Fruit fly (Drosophila melanogaster) whole organism, embryonic: ENCODE data around the gene Mo25.

Experiments
- Antp ChIP-seq: fragments of 200-800 bp; sonication (Bioruptor generic); optimal IDR thresholded peaks from 3 replicates; lab custom pipeline; 2016; ENCODE audit warnings: missing biosample characterization, missing genetic modification characterization
- Atf6 ChIP-seq: fragments of 200-800 bp; sonication (Bioruptor generic); IDR thresholded peaks from 2 replicates; pipeline ENCODE4 v1.3.6; 2022; ENCODE audit warnings: missing biosample characterization, missing genetic modification characterization
- CG1024 ChIP-seq: fragments of 200-800 bp; sonication (Bioruptor generic); IDR thresholded peaks from 2 replicates; pipeline ENCODE4 v1.3.6; 2022; ENCODE audit warnings: missing biosample characterization, missing genetic modification characterization
- CG10321 ChIP-seq: fragments of 200-800 bp; sonication (Bioruptor generic); IDR thresholded peaks from 2 replicates; pipeline ENCODE4 v1.3.6; 2022; ENCODE audit warnings: missing biosample characterization, missing genetic modification characterization
- CG10565 ChIP-seq: fragments of 200-800 bp; sonication (Bioruptor generic); optimal IDR thresholded peaks from 3 replicates; lab custom pipeline; 2016; ENCODE audit warnings: missing biosample characterization, mild to moderate bottlenecking, missing genetic modification characterization
- CG13775 ChIP-seq: fragments of 200-800 bp; sonication (Bioruptor generic); optimal IDR thresholded peaks from 3 replicates; lab custom pipeline; 2017; ENCODE audit warnings: missing biosample characterization, mild to moderate bottlenecking, missing genetic modification characterization
- CG14710 ChIP-seq: fragments of 200-800 bp; sonication (Bioruptor generic); optimal IDR thresholded peaks from 3 replicates; lab custom pipeline; 2019; ENCODE audit warnings: missing biosample characterization, mild to moderate bottlenecking, missing genetic modification characterization, moderate library complexity
- CG14860 ChIP-seq: fragments of 200-800 bp; sonication (Bioruptor generic); IDR thresholded peaks from 3 replicates; pipeline ENCODE4 v1.3.6; 2022; ENCODE audit warnings: missing biosample characterization, missing genetic modification characterization; ENCODE audit not compliant: partially characterized antibody
- CG15514 ChIP-seq: fragments of 200-800 bp; sonication (Bioruptor generic); optimal IDR thresholded peaks from 3 replicates; lab custom pipeline; 2017; ENCODE audit warnings: missing biosample characterization, missing genetic modification characterization, mild to moderate bottlenecking, moderate library complexity, missing genetic modification reagents
- CG15601 ChIP-seq: fragments of 200-800 bp; sonication (Bioruptor generic); optimal IDR thresholded peaks from 3 replicates; lab custom pipeline; 2019; ENCODE audit warnings: missing biosample characterization, mild to moderate bottlenecking, missing genetic modification characterization, moderate library complexity
- CG16815 ChIP-seq: fragments of 200-800 bp; sonication (Bioruptor generic); optimal IDR thresholded peaks from 3 replicates; lab custom pipeline; 2017; ENCODE audit warnings: missing biosample characterization, mild to moderate bottlenecking, missing genetic modification characterization
- CG2875 ChIP-seq: fragments of 200-800 bp; sonication (Bioruptor generic); optimal IDR thresholded peaks from 2 replicates; lab custom pipeline; 2017; ENCODE audit warnings: missing biosample characterization, mild to moderate bottlenecking, missing genetic modification characterization, missing genetic modification reagents
- CG2889 ChIP-seq: fragments of 200-800 bp; sonication (Bioruptor generic); IDR thresholded peaks from 3 replicates; pipeline ENCODE4 v1.3.6; 2022; ENCODE audit warnings: missing biosample characterization, missing genetic modification characterization
- CG31388 ChIP-seq: fragments of 200-800 bp; sonication (Bioruptor generic); optimal IDR thresholded peaks from 2 replicates; lab custom pipeline; 2016; ENCODE audit warnings: missing biosample characterization, missing genetic modification characterization
- CG3726 ChIP-seq: fragments of 200-800 bp; sonication (Bioruptor generic); IDR thresholded peaks from 3 replicates; pipeline ENCODE4, ENCODE4 v1.3.6; 2022; ENCODE audit warnings: missing biosample characterization, missing genetic modification characterization
- CG42726 ChIP-seq: fragments of 200-800 bp; sonication (Bioruptor generic); IDR thresholded peaks from 2 replicates; pipeline ENCODE4 v1.3.6; 2022; ENCODE audit warnings: missing biosample characterization, missing genetic modification characterization; ENCODE audit not compliant: partially characterized antibody
- CG4282 ChIP-seq: fragments of 200-800 bp; sonication (Bioruptor generic); optimal IDR thresholded peaks from 2 replicates; lab custom pipeline; 2016; ENCODE audit warnings: missing biosample characterization, missing genetic modification characterization
- CG4360 ChIP-seq: fragments of 200-800 bp; sonication (Bioruptor generic); IDR thresholded peaks from 2 replicates; pipeline ENCODE4 v1.3.6; 2022; ENCODE audit warnings: missing biosample characterization, missing genetic modification characterization
- CG4424 ChIP-seq: fragments of 200-800 bp; sonication (Bioruptor generic); optimal IDR thresholded peaks from 3 replicates; lab custom pipeline; 2016; ENCODE audit warnings: missing biosample characterization, missing genetic modification characterization
- CG6654 ChIP-seq: fragments of 200-800 bp; sonication (Bioruptor generic); optimal IDR thresholded peaks from 2 replicates; lab custom pipeline; 2017; ENCODE audit warnings: missing biosample characterization, mild to moderate bottlenecking, missing genetic modification characterization
- CTCF ChIP-seq: fragments of 200-800 bp; sonication (Bioruptor generic); optimal IDR thresholded peaks from 2 replicates; lab custom pipeline; 2017; ENCODE audit warnings: missing biosample characterization, mild to moderate bottlenecking, missing genetic modification characterization, moderate library complexity
- Doc3 ChIP-seq: fragments of 200-800 bp; sonication (Bioruptor generic); IDR thresholded peaks from 3 replicates; pipeline ENCODE4 v1.3.6; 2022; ENCODE audit warnings: missing biosample characterization, missing genetic modification characterization; ENCODE audit not compliant: partially characterized antibody
- ERR ChIP-seq: fragments of 200-800 bp; sonication (Bioruptor generic); optimal IDR thresholded peaks from 2 replicates; lab custom pipeline; 2016; ENCODE audit warnings: missing biosample characterization, missing genetic modification characterization
- Ets65A ChIP-seq: fragments of 200-800 bp; sonication (Bioruptor generic); peaks from one replicate; lab custom pipeline; 2016; ENCODE audit warnings: missing biosample characterization, missing genetic modification characterization
- Hmr ChIP-seq: fragments of 200-800 bp; sonication (Bioruptor generic); optimal IDR thresholded peaks from 3 replicates; lab custom pipeline; 2017; ENCODE audit warnings: mild to moderate bottlenecking, missing biosample characterization, missing genetic modification reagents, missing genetic modification characterization
- Hr51 ChIP-seq, 2 experiments: fragments of 200-800 bp; sonication (Bioruptor generic); optimal IDR thresholded peaks; 2 replicates in 1 of 2; 3 replicates in 1 of 2; lab custom pipeline; 2016 to 2018; ENCODE audit warnings: missing biosample characterization in 2 of 2, missing genetic modification characterization in 2 of 2, mild to moderate bottlenecking in 1 of 2, moderate library complexity in 1 of 2
- Mad ChIP-seq: fragments of 200-800 bp; sonication (Bioruptor generic); optimal IDR thresholded peaks from 2 replicates; lab custom pipeline; 2016; ENCODE audit warnings: missing biosample characterization, missing genetic modification characterization
- Med ChIP-seq: fragments of 200-800 bp; sonication (Bioruptor generic); peaks from one replicate; lab custom pipeline; 2016; ENCODE audit warnings: missing biosample characterization, missing genetic modification characterization, mild to moderate bottlenecking, inconsistent platforms, moderate library complexity
- Oaz ChIP-seq: fragments of 200-800 bp; sonication (Bioruptor generic); IDR thresholded peaks from 2 replicates; pipeline ENCODE4 v1.3.6; 2022; ENCODE audit warnings: missing biosample characterization, missing genetic modification characterization
- Side ChIP-seq: fragments of 200-800 bp; sonication (Bioruptor generic); optimal IDR thresholded peaks from 2 replicates; lab custom pipeline; 2016; ENCODE audit warnings: missing biosample characterization, missing genetic modification characterization
- Xrp1 ChIP-seq: fragments of 200-800 bp; sonication (Bioruptor generic); IDR thresholded peaks from 2 replicates; pipeline ENCODE4 v1.3.6; 2022; ENCODE audit warnings: missing biosample characterization, missing genetic modification characterization
- al ChIP-seq: fragments of 200-800 bp; sonication (Bioruptor generic); IDR thresholded peaks from 2 replicates; pipeline ENCODE4 v1.3.6; 2022; ENCODE audit warnings: missing biosample characterization, missing genetic modification characterization
- bcd ChIP-seq: fragments of 200-800 bp; sonication (Bioruptor generic); optimal IDR thresholded peaks from 2 replicates; lab custom pipeline; 2017; ENCODE audit warnings: missing biosample characterization, mild to moderate bottlenecking, missing genetic modification characterization
- bsh ChIP-seq, 2 experiments: fragments of 200-800 bp; sonication (Bioruptor generic); optimal IDR thresholded peaks; 2 replicates each; lab custom pipeline; 2017 to 2018; ENCODE audit warnings: mild to moderate bottlenecking in 2 of 2, missing biosample characterization in 2 of 2, missing genetic modification characterization in 2 of 2, moderate library complexity in 1 of 2
- da ChIP-seq: fragments of 200-800 bp; sonication (Bioruptor generic); optimal IDR thresholded peaks from 2 replicates; lab custom pipeline; 2016; ENCODE audit warnings: missing biosample characterization, missing genetic modification characterization
- exex ChIP-seq: fragments of 200-800 bp; sonication (Bioruptor generic); optimal IDR thresholded peaks from 4 replicates; lab custom pipeline; 2018; ENCODE audit warnings: missing biosample characterization, mild to moderate bottlenecking, missing genetic modification characterization, moderate library complexity
- fd96Cb ChIP-seq: fragments of 200-800 bp; sonication (Bioruptor generic); optimal IDR thresholded peaks from 2 replicates; lab custom pipeline; 2018; ENCODE audit warnings: missing biosample characterization, mild to moderate bottlenecking, missing genetic modification characterization, moderate library complexity
- fru ChIP-seq: fragments of >200 bp; optimal IDR thresholded peaks from 2 replicates; lab custom pipeline; 2017
- hbn ChIP-seq: fragments of 200-800 bp; sonication (Bioruptor generic); IDR thresholded peaks from 2 replicates; pipeline ENCODE4 v1.3.6; 2022; ENCODE audit warnings: missing biosample characterization, missing genetic modification characterization; ENCODE audit not compliant: partially characterized antibody
- jumu ChIP-seq: fragments of 200-800 bp; sonication (Bioruptor generic); optimal IDR thresholded peaks from 3 replicates; lab custom pipeline; 2016; ENCODE audit warnings: missing biosample characterization, missing genetic modification characterization
- kah ChIP-seq: fragments of 200-800 bp; sonication (Bioruptor generic); optimal IDR thresholded peaks from 2 replicates; lab custom pipeline; 2018; ENCODE audit warnings: missing biosample characterization, mild to moderate bottlenecking, missing genetic modification characterization
- lov ChIP-seq, 2 experiments: fragments of 200-800 bp in 1 of 2; fragments of >200 bp in 1 of 2; sonication (Bioruptor generic) in 1 of 2; IDR thresholded peaks in 1 of 2; optimal IDR thresholded peaks in 1 of 2; 2 replicates in 1 of 2; 3 replicates in 1 of 2; pipeline versions ENCODE4 v1.3.6 to Lab custom; 2017 to 2022; ENCODE audit warnings: missing biosample characterization in 1 of 2, missing genetic modification characterization in 1 of 2
- nmo ChIP-seq: fragments of 200-800 bp; sonication (Bioruptor generic); optimal IDR thresholded peaks from 2 replicates; lab custom pipeline; 2018; ENCODE audit warnings: missing biosample characterization, mild to moderate bottlenecking, missing genetic modification characterization, moderate library complexity
- onecut ChIP-seq: fragments of 200-800 bp; sonication (Bioruptor generic); IDR thresholded peaks from 2 replicates; pipeline ENCODE4 v1.3.6; 2022; ENCODE audit warnings: missing biosample characterization, missing genetic modification characterization
- repo ChIP-seq: fragments of 200-800 bp; sonication (Bioruptor generic); optimal IDR thresholded peaks from 2 replicates; lab custom pipeline; 2016; ENCODE audit warnings: missing biosample characterization, missing genetic modification characterization
- row ChIP-seq: fragments of 200-800 bp; sonication (Bioruptor generic); IDR thresholded peaks from 3 replicates; pipeline ENCODE4 v1.3.6; 2022; ENCODE audit warnings: missing biosample characterization, missing genetic modification characterization
- salm ChIP-seq: fragments of 200-800 bp; sonication (Bioruptor generic); optimal IDR thresholded peaks from 2 replicates; lab custom pipeline; 2018; ENCODE audit warnings: missing biosample characterization, mild to moderate bottlenecking, missing genetic modification characterization
- sob ChIP-seq: fragments of 200-800 bp; sonication (Bioruptor generic); IDR thresholded peaks from 2 replicates; pipeline ENCODE4 v1.3.6; 2022; ENCODE audit warnings: missing biosample characterization, missing genetic modification characterization
- tll ChIP-seq, 2 experiments: fragments of 200-800 bp in 1 of 2; fragments of >200 bp in 1 of 2; sonication (Bioruptor generic) in 1 of 2; optimal IDR thresholded peaks; 2 replicates each; lab custom pipeline; 2017 to 2019; ENCODE audit warnings: missing biosample characterization in 2 of 2, missing genetic modification characterization in 2 of 2, mild to moderate bottlenecking in 1 of 2, moderate library complexity in 1 of 2
- usp ChIP-seq: fragments of >200 bp; optimal IDR thresholded peaks from 2 replicates; lab custom pipeline; 2017; ENCODE audit warnings: missing biosample characterization, missing genetic modification characterization

Gene Mo25

dm6 chr3L:16631844-16632537, 16.7 kb upstream of the Mo25 start (continued):
- TF ChIP-seq salm (tag; lab: Kevin White, UChicago): no peak
- TF ChIP-seq fd96Cb: peak; percentile 3
- TF ChIP-seq CG14860 (GFP tag; lab: Robert Waterston, UW): no peak
- no peak for TF ChIP-seq exex (tag; lab: Kevin White, UChicago)
- no peak for TF ChIP-seq row
- no peak for TF ChIP-seq CG6654 (GFP tag; lab: Kevin White, UChicago)
- TF ChIP-seq jumu (GFP tag; lab: Kevin White, UChicago): no peak
- no peak for TF ChIP-seq CG42726 (GFP tag; lab: Robert Waterston, UW)
- no peak for TF ChIP-seq ERR (GFP tag; lab: Kevin White, UChicago)
- peak; percentile 68 for TF ChIP-seq Med (GFP tag; lab: Kevin White, UChicago)
- peak; percentile 54 for TF ChIP-seq Ets65A (GFP tag; lab: Kevin White, UChicago)
- TF ChIP-seq CG14710 (tag; lab: Kevin White, UChicago): peak; percentile 25
- no peak for TF ChIP-seq fru (lab: Kevin White, UChicago)
- TF ChIP-seq CG31388 (GFP tag; lab: Kevin White, UChicago): no peak
- no peak for TF ChIP-seq CG1024 (GFP tag; lab: Robert Waterston, UW)
- TF ChIP-seq bcd (GFP tag; lab: Kevin White, UChicago): no peak
- no peak for TF ChIP-seq al
- no peak for TF ChIP-seq kah
- TF ChIP-seq CG3726 (GFP tag; lab: Robert Waterston, UW): no peak
- TF ChIP-seq CTCF (GFP tag; lab: Kevin White, UChicago): peak; percentile 77
- TF ChIP-seq Hmr (GFP tag; lab: Kevin White, UChicago): no peak
- TF ChIP-seq da: no peak
- TF ChIP-seq bsh (GFP tag; optimal IDR thresholded peaks at IDR 0.05; lab: Kevin White, UChicago): peak in 1 of 2 experiments; percentile 16
- TF ChIP-seq usp (GFP tag; lab: Kevin White, UChicago): no peak
- no peak for TF ChIP-seq onecut
- TF ChIP-seq CG4360 (GFP tag; lab: Robert Waterston, UW): 0 out of 2 replicates have a peak, but pooled peaks have one; percentile 9
- TF ChIP-seq hbn: no peak
- no peak for TF ChIP-seq CG15601 (tag; lab: Kevin White, UChicago)
- no peak for TF ChIP-seq lov (optimal IDR thresholded peaks at IDR 0.05; lab: Kevin White, UChicago)
- TF ChIP-seq lov (GFP tag; IDR thresholded peaks at IDR 0.05; lab: Robert Waterston, UW): 0 out of 3 replicates have a peak, but pooled peaks have one; percentile 30
- TF ChIP-seq nmo (GFP tag; lab: Kevin White, UChicago): peak; percentile 16
- no peak for TF ChIP-seq CG13775
- no peak for TF ChIP-seq sob (GFP tag; lab: Robert Waterston, UW)
- no peak for TF ChIP-seq CG10321
- peak; percentile 26 for TF ChIP-seq CG4424 (GFP tag; lab: Kevin White, UChicago)
- no peak for TF ChIP-seq CG2889 (GFP tag; lab: Robert Waterston, UW)
- no peak for TF ChIP-seq Hr51 (GFP tag; optimal IDR thresholded peaks at IDR 0.05; lab: Kevin White, UChicago)
- TF ChIP-seq CG2875 (GFP tag; lab: Kevin White, UChicago): no peak
- TF ChIP-seq repo (GFP tag; lab: Kevin White, UChicago): no peak
- no peak for TF ChIP-seq CG4282 (GFP tag; lab: Kevin White, UChicago)
- TF ChIP-seq CG10565 (GFP tag; lab: Kevin White, UChicago): no peak
- TF ChIP-seq Oaz: no peak
- no peak for TF ChIP-seq tll (GFP tag; optimal IDR thresholded peaks at IDR 0.05; lab: Kevin White, UChicago)
- no peak for TF ChIP-seq Atf6 (GFP tag; lab: Robert Waterston, UW)
- TF ChIP-seq Side (GFP tag; lab: Kevin White, UChicago): no peak
- TF ChIP-seq CG15514 (GFP tag; lab: Kevin White, UChicago): no peak
- no peak for TF ChIP-seq Antp (GFP tag; lab: Kevin White, UChicago)
- TF ChIP-seq CG16815: no peak
- peak; percentile 18; the same call in 1 of the 2 replicates for TF ChIP-seq Xrp1 (GFP tag; lab: Robert Waterston, UW)
- TF ChIP-seq Doc3 (GFP tag; lab: Robert Waterston, UW): no peak
- no peak for TF ChIP-seq Mad (GFP tag; lab: Kevin White, UChicago)
